Fruit fly (Drosophila melanogaster): ENCODE results near the gene CG5568.

DNA sequence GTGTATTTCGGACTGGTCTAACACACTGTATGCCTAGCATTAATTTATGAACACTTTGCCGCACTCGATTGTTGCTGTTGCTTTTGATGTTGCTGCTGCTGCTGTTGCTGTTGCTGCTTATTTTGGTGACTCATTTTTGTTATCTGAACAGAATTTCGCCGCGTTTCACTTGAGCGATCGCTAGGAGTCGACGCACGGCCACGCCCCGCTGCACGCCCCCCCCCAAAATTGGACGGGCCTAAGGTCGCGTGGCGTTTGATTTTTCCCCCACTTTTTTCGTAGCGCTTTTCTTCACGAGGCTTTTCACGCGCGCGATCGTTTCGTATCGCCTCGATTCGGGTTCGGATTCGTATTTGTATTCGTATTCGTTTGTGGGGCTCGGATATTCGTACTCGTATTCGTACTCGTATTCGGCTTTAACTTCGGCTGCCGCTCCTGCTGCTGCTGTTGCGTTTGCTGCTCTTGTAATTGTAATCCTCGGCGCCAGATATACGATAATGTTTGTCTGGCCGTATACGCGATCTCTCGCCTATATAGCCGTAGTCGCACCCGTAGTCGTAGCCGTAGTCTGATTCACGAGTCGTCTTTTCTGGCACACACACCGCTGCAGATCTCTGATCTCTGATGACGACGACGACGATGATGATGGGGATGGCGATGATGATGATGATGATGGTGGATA is 27.3 kb upstream of the CG5568 start:
- TF ChIP-seq CG9948 (tag; optimal IDR thresholded peaks at IDR 0.05) (no peak), CG8159 (tag; optimal IDR thresholded peaks at IDR 0.05) (no peak), CG34367 (tag; optimal IDR thresholded peaks at IDR 0.05) (no peak)

All from whole organism, pupa.